Worm (Caenorhabditis elegans) whole organism, young adult: ENCODE results near the gene F09G8.7.

Experiments
- D2030.7 ChIP-seq: fragments of 200-800 bp; sonication (Bioruptor generic); IDR thresholded peaks from 2 replicates; pipeline ENCODE4 v1.3.6; 2022; ENCODE audit warnings: missing genetic modification reagents, missing genetic modification characterization, missing compliant biosample characterization
- F49E8.2 ChIP-seq: sonication (generic microtip); optimal IDR thresholded peaks from 3 replicates; lab custom pipeline; 2017; ENCODE audit warnings: missing genetic modification characterization, mild to moderate bottlenecking, missing compliant biosample characterization, antibody characterized with exemption, moderate library complexity; ENCODE audit not compliant: insufficient read depth
- Y95B8A.8 ChIP-seq: fragments of 200-800 bp; sonication (Bioruptor generic); IDR thresholded peaks from 2 replicates; pipeline ENCODE4 v1.3.6; 2022; ENCODE audit warnings: missing genetic modification reagents, missing genetic modification characterization, missing compliant biosample characterization
- aptf-3 ChIP-seq: fragments of 200-800 bp; sonication (Bioruptor generic); IDR thresholded peaks from 2 replicates; pipeline ENCODE4 v1.3.6; 2022; ENCODE audit warnings: missing genetic modification characterization, missing compliant biosample characterization
- attf-5 ChIP-seq: fragments of 200-800 bp; sonication (Bioruptor generic); optimal IDR thresholded peaks from 2 replicates; lab custom pipeline; 2018; ENCODE audit warnings: mild to moderate bottlenecking, missing genetic modification characterization, missing compliant biosample characterization
- dpl-1 ChIP-seq: fragments of 150-350 bp; optimal IDR thresholded peaks from 2 replicates; lab custom pipeline; 2014; ENCODE audit warnings: missing biosample characterization, missing genetic modification reagents, missing genetic modification characterization
- lag-1 ChIP-seq: fragments of 200-800 bp; sonication (Bioruptor generic); IDR thresholded peaks from 2 replicates; pipeline ENCODE4 v1.3.6; 2022; ENCODE audit warnings: missing genetic modification reagents, missing genetic modification characterization, missing compliant biosample characterization
- mxl-1 ChIP-seq: sonication (generic microtip); optimal IDR thresholded peaks from 2 replicates; lab custom pipeline; 2016; ENCODE audit warnings: missing genetic modification characterization, missing compliant biosample characterization
- pha-4 ChIP-seq: fragments of 150-350 bp; sonication (generic microtip); optimal IDR thresholded peaks from 2 replicates; lab custom pipeline; 2014; ENCODE audit warnings: missing biosample characterization, missing genetic modification reagents, missing genetic modification characterization
- somi-1 ChIP-seq: fragments of 200-800 bp; sonication (Bioruptor generic); optimal IDR thresholded peaks from 2 replicates; lab custom pipeline; 2018; ENCODE audit warnings: mild to moderate bottlenecking, missing genetic modification characterization, missing compliant biosample characterization
- sptf-2 ChIP-seq: fragments of 200-800 bp; sonication (Bioruptor generic); optimal IDR thresholded peaks from 2 replicates; lab custom pipeline; 2018; ENCODE audit warnings: mild to moderate bottlenecking, missing genetic modification characterization, missing compliant biosample characterization
- unc-62 ChIP-seq: fragments of 150-350 bp; optimal IDR thresholded peaks from 2 replicates; lab custom pipeline; 2014; ENCODE audit warnings: missing biosample characterization, missing genetic modification reagents, missing genetic modification characterization
- zim-3 ChIP-seq: sonication (generic microtip); optimal IDR thresholded peaks from 2 replicates; lab custom pipeline; 2017; ENCODE audit warnings: mild to moderate bottlenecking, missing genetic modification characterization, moderate library complexity, missing compliant biosample characterization

- TF ChIP-seq dpl-1 (GFP tag; lab: Kevin White, UChicago) (peak; percentile 79), somi-1 (GFP tag; lab: Kevin White, UChicago) (no peak), aptf-3 (GFP tag; lab: Robert Waterston, UW) (no peak), Y95B8A.8 (GFP tag; lab: Robert Waterston, UW) (no peak), mxl-1 (tag; lab: Kevin White, UChicago) (no peak), F49E8.2 (no peak), pha-4 (tag; lab: Kevin White, UChicago) (no peak), unc-62 (GFP tag; lab: Kevin White, UChicago) (no peak), sptf-2 (GFP tag; lab: Kevin White, UChicago) (no peak), lag-1 (GFP tag; lab: Robert Waterston, UW) (no peak), attf-5 (GFP tag; lab: Kevin White, UChicago) (peak; percentile 59), D2030.7 (peak; percentile 74), zim-3 (tag; lab: Kevin White, UChicago) (no peak)
Measured at ce11 chrIII:8250007-8250683, 18.0 kb downstream of the F09G8.7 start, which contains the start of gene knl-1.
